Fruit fly (Drosophila melanogaster): Measurements from ENCODE around the gene CG7215.

DNA sequence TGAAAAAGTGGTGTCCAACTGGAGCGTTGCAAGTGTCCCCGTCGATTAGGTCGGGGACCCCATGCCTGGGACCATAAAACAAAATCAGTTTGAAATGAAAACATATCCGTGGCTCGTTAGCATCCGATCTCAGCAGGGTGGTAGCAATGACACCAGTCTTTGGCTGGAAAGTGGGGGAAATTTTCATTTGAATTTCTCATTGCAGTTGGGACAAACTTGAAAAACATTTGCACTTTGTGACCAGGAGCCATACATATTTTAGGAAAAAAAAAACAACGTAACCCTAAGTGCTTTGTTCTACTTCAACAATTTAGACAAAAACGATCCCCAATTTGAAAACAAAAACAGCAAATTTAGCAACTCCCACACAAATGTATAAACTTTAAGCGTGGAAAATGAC lies 15.3 kb downstream of the CG7215 start, which contains the start of gene CG14316:
- TF ChIP-seq Fer2 (tag; optimal IDR thresholded peaks at IDR 0.05) (no peak), CG7372 (GFP tag; IDR thresholded peaks at IDR 0.05) (no peak), CG30020 (tag; optimal IDR thresholded peaks at IDR 0.05) (no peak), phol (tag; optimal IDR thresholded peaks at IDR 0.05) (no peak), pros (GFP tag; optimal IDR thresholded peaks at IDR 0.05) (no peak), CG31441 (GFP tag; IDR thresholded peaks at IDR 0.05) (no peak), maf-S (GFP tag; optimal IDR thresholded peaks at IDR 0.05) (no peak)
